Worm (Caenorhabditis elegans): Measurements from ENCODE around the gene fox-1.

- no peak for TF ChIP-seq ama-1 (optimal IDR thresholded peaks at IDR 0.05)
- TF ChIP-seq tbx-11 (GFP tag; IDR thresholded peaks at IDR 0.05), result no peak
- TF ChIP-seq ceh-13 (GFP tag; optimal IDR thresholded peaks at IDR 0.05), result no peak
- no peak for TF ChIP-seq flt-1 (GFP tag; IDR thresholded peaks at IDR 0.05)
- TF ChIP-seq pes-1 (GFP tag; IDR thresholded peaks at IDR 0.05), result no peak
These were observed 11.6 kb upstream of the fox-1 start, which contains the start of gene R04B3.1 for ce11 chrX:2471303-2471702.
